Worm (Caenorhabditis elegans) whole organism, young adult: ENCODE results near the gene hpo-19.

Experiments used
- T26A5.8 ChIP-seq: sonication (generic microtip); optimal IDR thresholded peaks from 2 replicates; lab custom pipeline; 2016; ENCODE audit warnings: missing genetic modification characterization, missing compliant biosample characterization
- ama-1 ChIP-seq, 3 experiments: fragments of 150-350 bp in 1 of 3; sonication (generic microtip) in 2 of 3; optimal IDR thresholded peaks; 2 replicates each; lab custom pipeline; 2014 to 2018; ENCODE audit warnings: missing biosample characterization in 2 of 3, missing genetic modification characterization in 2 of 3, missing genetic modification reagents in 2 of 3
- attf-3 ChIP-seq: fragments of 200-800 bp; sonication (Bioruptor generic); conservative IDR thresholded peaks from 2 replicates; pipeline ENCODE4 v1.3.6; 2022; ENCODE audit warnings: missing genetic modification reagents, missing genetic modification characterization, missing compliant biosample characterization
- egrh-3 ChIP-seq: fragments of 200-800 bp; sonication (Bioruptor generic); IDR thresholded peaks from 2 replicates; pipeline ENCODE4 v1.3.6; 2022; ENCODE audit warnings: missing genetic modification reagents, missing genetic modification characterization, missing compliant biosample characterization
- him-1 ChIP-seq: sonication (generic microtip); optimal IDR thresholded peaks from 2 replicates; lab custom pipeline; 2016; ENCODE audit warnings: missing genotype, missing genetic modification reagents, missing genetic modification characterization, missing compliant biosample characterization
- hrde-1 ChIP-seq: sonication (generic microtip); optimal IDR thresholded peaks from 2 replicates; lab custom pipeline; 2016; ENCODE audit warnings: missing genetic modification characterization, mild to moderate bottlenecking, missing compliant biosample characterization, moderate library complexity, missing genotype, missing genetic modification reagents, borderline replicate concordance
- lin-35 ChIP-seq, 3 experiments: fragments of 150-350 bp in 2 of 3; sonication (generic microtip) in 1 of 3; optimal IDR thresholded peaks; 2 replicates each; lab custom pipeline; 2014 to 2018; ENCODE audit warnings: missing biosample characterization in 3 of 3, missing genetic modification characterization in 3 of 3, missing genetic modification reagents in 3 of 3
- mes-4 ChIP-seq: sonication (generic microtip); optimal IDR thresholded peaks from 2 replicates; lab custom pipeline; 2016; ENCODE audit warnings: missing genotype, missing genetic modification characterization, missing compliant biosample characterization
- nfya-1 ChIP-seq: sonication (generic microtip); optimal IDR thresholded peaks from 2 replicates; lab custom pipeline; 2017; ENCODE audit warnings: antibody characterized with exemption, missing compliant biosample characterization, missing genetic modification characterization, borderline replicate concordance; ENCODE audit not compliant: insufficient read depth
- pbrm-1 ChIP-seq: fragments of 200-800 bp; sonication (Bioruptor generic); IDR thresholded peaks from 2 replicates; pipeline ENCODE4 v1.3.6; 2022; ENCODE audit warnings: missing genetic modification reagents, missing genetic modification characterization, missing compliant biosample characterization
- pha-4 ChIP-seq: fragments of 150-350 bp; sonication (generic microtip); optimal IDR thresholded peaks from 2 replicates; lab custom pipeline; 2014; ENCODE audit warnings: missing biosample characterization, missing genetic modification reagents, missing genetic modification characterization
- sdz-38 ChIP-seq: sonication (generic microtip); optimal IDR thresholded peaks from 2 replicates; lab custom pipeline; 2016; ENCODE audit warnings: missing genotype, missing genetic modification characterization, missing compliant biosample characterization
- somi-1 ChIP-seq: fragments of 200-800 bp; sonication (Bioruptor generic); optimal IDR thresholded peaks from 2 replicates; lab custom pipeline; 2018; ENCODE audit warnings: mild to moderate bottlenecking, missing genetic modification characterization, missing compliant biosample characterization
- ztf-25 ChIP-seq: fragments of 200-800 bp; sonication (Bioruptor generic); IDR thresholded peaks from 2 replicates; pipeline ENCODE4 v1.3.6; 2022; ENCODE audit warnings: missing genetic modification reagents, missing genetic modification characterization, missing compliant biosample characterization

DNA sequence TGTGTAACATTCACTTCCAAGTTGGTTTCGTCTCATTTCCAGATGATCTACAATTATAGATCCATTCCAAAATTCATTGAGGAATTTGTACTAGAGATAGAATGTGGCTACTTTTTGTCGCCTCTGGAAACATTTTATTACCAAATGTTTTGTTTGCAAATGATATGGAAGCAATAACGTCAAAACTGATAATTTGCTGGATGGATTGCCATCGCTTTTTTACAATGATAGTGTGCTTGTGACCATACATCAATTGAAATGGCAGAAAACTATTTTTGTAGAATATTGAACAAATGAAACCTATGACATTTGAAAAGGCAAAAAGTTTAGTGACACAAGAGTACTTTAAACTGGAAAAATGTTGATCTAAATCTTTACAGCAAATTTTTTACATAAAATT is 22.0 kb upstream of the hpo-19 start:
- TF ChIP-seq hrde-1 (tag; lab: Kevin White, UChicago) (no peak), egrh-3 (no peak), T26A5.8 (tag; lab: Kevin White, UChicago) (no peak), ama-1 (optimal IDR thresholded peaks at IDR 0.05; lab: Kevin White, UChicago) (no peak), ama-1 (GFP tag; optimal IDR thresholded peaks at IDR 0.05; lab: Kevin White, UChicago) (no peak), somi-1 (GFP tag; lab: Kevin White, UChicago) (no peak), lin-35 (GFP tag; optimal IDR thresholded peaks at IDR 0.05; lab: Kevin White, UChicago) (no peak), attf-3 (no peak), pbrm-1 (no peak), pha-4 (no peak), nfya-1 (tag; lab: Kevin White, UChicago) (no peak), him-1 (tag; lab: Kevin White, UChicago) (no peak), mes-4 (tag; lab: Kevin White, UChicago) (no peak), ztf-25 (GFP tag; lab: Robert Waterston, UW) (no peak), sdz-38 (tag; lab: Kevin White, UChicago) (no peak)
